Fruit fly (Drosophila melanogaster): ENCODE data around the gene CG9981.
A peak's percentile ranks its signal among the peaks of the same experiment; 100 is the strongest.

CG9981 gene

DNA sequence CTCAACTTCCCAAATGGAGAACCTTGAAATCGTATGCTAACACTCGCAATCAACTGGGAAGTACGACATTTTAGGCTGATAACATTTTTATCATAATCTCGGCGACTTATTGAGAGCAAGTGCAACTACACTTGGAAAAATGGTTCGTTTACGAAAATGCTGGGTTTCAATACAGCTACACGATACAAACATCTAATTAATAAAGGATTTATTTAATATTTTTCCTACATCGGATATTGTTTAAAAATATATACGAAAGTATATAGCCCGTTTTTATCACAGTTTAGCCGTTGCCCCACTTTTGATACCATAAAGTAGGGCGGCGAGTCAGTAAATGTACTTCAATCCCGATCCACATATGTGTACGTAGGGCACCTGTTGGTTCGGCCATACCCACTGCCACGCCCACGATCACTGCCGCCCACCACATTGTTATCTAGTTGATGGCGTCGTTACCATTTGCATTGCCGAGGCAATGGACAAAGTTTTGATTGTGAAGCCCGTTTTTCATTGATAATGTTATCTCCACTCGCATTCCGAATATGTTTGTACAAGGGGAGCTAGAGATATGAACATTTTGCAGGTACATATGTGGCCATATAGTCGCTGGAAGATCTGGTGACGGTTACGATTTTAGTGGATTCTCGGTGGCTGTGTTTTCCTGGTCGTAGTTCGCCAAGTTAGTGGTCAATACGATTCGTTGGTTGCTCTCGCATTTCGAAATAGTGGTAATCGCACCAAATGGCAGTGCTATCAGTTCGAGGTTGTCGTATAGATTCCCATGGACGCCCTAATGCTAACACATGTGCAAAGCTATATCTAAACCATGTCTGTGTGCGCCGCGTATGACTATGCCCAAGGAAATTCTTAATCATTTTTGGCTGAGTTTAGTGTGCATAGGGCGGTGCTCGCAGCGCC lies 9.8 kb upstream of the CG9981 start, which contains the start of gene Traf-like:
Traf-like (plus strand) TSS at position 596 of the 918 bp plus-strand sequence.
- TF ChIP-seq HLH106 (tag; optimal IDR thresholded peaks at IDR 0.05) (peak; percentile 9), OdsH (GFP tag; optimal IDR thresholded peaks at IDR 0.05) (no peak), Vsx2 (GFP tag; optimal IDR thresholded peaks at IDR 0.05; ENCODE audit: partially characterized antibody) (no peak), Abd-B (GFP tag; optimal IDR thresholded peaks at IDR 0.05) (no peak), Rel (GFP tag; optimal IDR thresholded peaks at IDR 0.05) (no peak), Rel (tag; optimal IDR thresholded peaks at IDR 0.05) (peak; percentile 72), h (GFP tag; optimal IDR thresholded peaks at IDR 0.05) (peak; percentile 24), foxo (GFP tag; optimal IDR thresholded peaks at IDR 0.05) (peak in 1 of 2 experiments; percentile 48), Dif (GFP tag; optimal IDR thresholded peaks at IDR 0.05; ENCODE audit: partially characterized antibody) (peak; percentile 47), Myc (optimal IDR thresholded peaks at IDR 0.05) (no peak), psq (GFP tag; optimal IDR thresholded peaks at IDR 0.05) (no peak), fru (GFP tag; optimal IDR thresholded peaks at IDR 0.05) (peak; percentile 34)

DNA sequence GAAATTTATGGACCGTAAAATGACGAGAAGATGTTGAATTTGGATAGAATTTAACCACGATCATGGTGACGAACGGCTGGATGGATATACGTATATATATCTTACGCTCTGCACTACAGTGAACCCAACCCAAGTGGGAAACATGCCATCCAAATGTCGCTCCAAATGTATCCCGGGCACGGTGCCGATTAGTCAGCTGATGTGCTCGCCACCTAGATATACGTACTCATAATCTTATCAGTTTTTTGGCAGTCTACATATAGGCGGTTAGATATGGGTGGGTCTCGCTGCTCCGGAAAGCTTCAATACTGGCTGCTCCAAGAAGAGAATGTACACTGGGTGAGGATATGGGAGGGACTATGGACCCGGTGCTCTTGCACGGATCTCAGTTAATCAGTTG lies 1.2 kb upstream of the CG9981 start:
- TF ChIP-seq lola (GFP tag; optimal IDR thresholded peaks at IDR 0.05), result no peak
- no peak for TF ChIP-seq Jra (GFP tag; optimal IDR thresholded peaks at IDR 0.05)
- TF ChIP-seq br (GFP tag; optimal IDR thresholded peaks at IDR 0.05), result no peak
- no peak for TF ChIP-seq brk (GFP tag; optimal IDR thresholded peaks at IDR 0.05)
- TF ChIP-seq jim (GFP tag; optimal IDR thresholded peaks at IDR 0.05), result no peak
- TF ChIP-seq Abd-B (GFP tag; optimal IDR thresholded peaks at IDR 0.05), result no peak
- TF ChIP-seq Dif (GFP tag; optimal IDR thresholded peaks at IDR 0.05; ENCODE audit: partially characterized antibody), result no peak
- TF ChIP-seq GATAd (GFP tag; optimal IDR thresholded peaks at IDR 0.05), result no peak
- no peak for TF ChIP-seq rgr (GFP tag; optimal IDR thresholded peaks at IDR 0.05)
- no peak for TF ChIP-seq sv (GFP tag; optimal IDR thresholded peaks at IDR 0.05)
- no peak for TF ChIP-seq dl (GFP tag; optimal IDR thresholded peaks at IDR 0.05; ENCODE audit: insufficient read depth in 1 of 2, partially characterized antibody in 2 of 2)
- no peak for TF ChIP-seq Rel (GFP tag; optimal IDR thresholded peaks at IDR 0.05)
- no peak for TF ChIP-seq Rel (tag; optimal IDR thresholded peaks at IDR 0.05)
- no peak for TF ChIP-seq usp (GFP tag; optimal IDR thresholded peaks at IDR 0.05)
- no peak for TF ChIP-seq psq (GFP tag; optimal IDR thresholded peaks at IDR 0.05)

DNA sequence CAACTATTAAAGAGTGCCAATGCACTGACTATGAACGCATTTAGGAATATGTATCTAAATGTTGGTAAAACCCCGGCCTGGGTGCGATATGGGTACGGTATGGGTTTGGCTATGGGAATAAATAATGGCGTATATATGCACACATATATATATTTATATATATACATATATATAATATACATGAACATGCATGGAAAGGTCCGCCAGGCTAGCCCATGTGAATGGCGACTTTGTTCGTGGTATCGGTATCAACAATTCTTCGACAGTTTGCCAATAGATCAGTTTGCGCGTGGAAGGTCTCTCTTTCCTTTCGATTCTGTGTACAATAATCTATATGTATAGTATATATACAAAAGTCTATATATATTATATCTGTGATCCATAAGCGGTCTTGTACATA lies 287 bp upstream of the CG9981 start, which contains the start of gene CG4301:
CG4301 (plus strand) TSS at position 301 of the 400 bp plus-strand sequence.
- TF ChIP-seq Hr78 (GFP tag; optimal IDR thresholded peaks at IDR 0.05) (no peak), Hnf4 (GFP tag; optimal IDR thresholded peaks at IDR 0.05) (no peak), Jra (GFP tag; optimal IDR thresholded peaks at IDR 0.05) (no peak), rgr (GFP tag; optimal IDR thresholded peaks at IDR 0.05) (no peak), Dif (GFP tag; optimal IDR thresholded peaks at IDR 0.05; ENCODE audit: partially characterized antibody) (no peak), fru (GFP tag; optimal IDR thresholded peaks at IDR 0.05) (no peak), CG32264 (GFP tag; optimal IDR thresholded peaks at IDR 0.05) (no peak)

DNA sequence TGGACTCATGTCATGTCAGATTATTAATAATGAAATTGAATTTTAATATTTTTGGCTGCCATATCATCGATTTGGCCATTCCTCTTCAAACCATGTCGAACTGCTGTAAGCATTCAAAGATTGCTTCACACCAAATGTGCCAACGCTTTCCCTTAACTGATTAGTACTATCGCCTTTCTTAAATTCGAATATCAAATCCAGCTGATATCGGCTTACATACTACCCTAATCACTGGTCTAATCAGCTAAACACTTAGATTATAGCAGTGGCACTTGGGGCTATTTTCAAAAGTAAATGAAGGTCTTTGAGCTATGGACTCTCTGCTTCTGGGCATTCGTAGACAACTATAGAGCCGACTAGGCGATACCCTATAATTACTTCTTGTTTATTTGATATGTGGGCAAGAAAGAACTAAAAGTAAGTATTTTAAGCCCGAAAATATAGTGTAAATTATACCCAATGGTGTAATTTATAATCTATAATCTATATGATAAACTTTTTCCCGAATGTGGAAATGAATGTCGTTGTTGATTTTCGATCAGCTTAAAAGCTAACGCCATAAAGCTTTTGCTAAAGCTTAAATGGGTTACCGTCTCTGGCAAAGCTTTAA lies 1.0 kb downstream of the CG9981 start:
- TF ChIP-seq Sp1 (GFP tag; optimal IDR thresholded peaks at IDR 0.05) (no peak), foxo (GFP tag; optimal IDR thresholded peaks at IDR 0.05) (peak in 1 of 2 experiments; percentile 73), psq (GFP tag; optimal IDR thresholded peaks at IDR 0.05) (peak; percentile 44), jim (GFP tag; optimal IDR thresholded peaks at IDR 0.05) (no peak), br (GFP tag; optimal IDR thresholded peaks at IDR 0.05) (peak; percentile 56), Mio (GFP tag; optimal IDR thresholded peaks at IDR 0.05) (no peak), HLH106 (tag; optimal IDR thresholded peaks at IDR 0.05) (peak; percentile 33), Abd-B (GFP tag; optimal IDR thresholded peaks at IDR 0.05) (no peak), tai (GFP tag; optimal IDR thresholded peaks at IDR 0.05) (no peak), Dfd (GFP tag; optimal IDR thresholded peaks at IDR 0.05) (no peak), sv (GFP tag; optimal IDR thresholded peaks at IDR 0.05) (peak; percentile 61), usp (GFP tag; optimal IDR thresholded peaks at IDR 0.05) (no peak), fru (GFP tag; optimal IDR thresholded peaks at IDR 0.05) (peak; percentile 77), Vsx2 (GFP tag; optimal IDR thresholded peaks at IDR 0.05; ENCODE audit: partially characterized antibody) (no peak), CG32264 (GFP tag; optimal IDR thresholded peaks at IDR 0.05) (peak; percentile 40), h (GFP tag; optimal IDR thresholded peaks at IDR 0.05) (peak; percentile 82), Jra (GFP tag; optimal IDR thresholded peaks at IDR 0.05) (no peak), ey (GFP tag; optimal IDR thresholded peaks at IDR 0.05) (peak; percentile 64), N (GFP tag; optimal IDR thresholded peaks at IDR 0.05) (no peak), OdsH (GFP tag; optimal IDR thresholded peaks at IDR 0.05) (peak; percentile 73), Hnf4 (GFP tag; optimal IDR thresholded peaks at IDR 0.05) (no peak)
